Fruit fly (Drosophila melanogaster): Measurements from ENCODE around the gene CG42590.

The CG42590 gene

dm6 chr3L:8072720-8073119 lies 3.7 kb upstream of the CG42590 start (continued):
- peak; percentile 34 for TF ChIP-seq CG31388 (GFP tag; optimal IDR thresholded peaks at IDR 0.05)
- no peak for TF ChIP-seq pb (GFP tag; optimal IDR thresholded peaks at IDR 0.05)
- TF ChIP-seq dimm (GFP tag; IDR thresholded peaks at IDR 0.05) = no peak
- no peak for TF ChIP-seq CG10959 (GFP tag; IDR thresholded peaks at IDR 0.05)
- TF ChIP-seq Xrp1 (GFP tag; IDR thresholded peaks at IDR 0.05) = peak; percentile 74
- TF ChIP-seq pfk (GFP tag; optimal IDR thresholded peaks at IDR 0.05) = no peak
- no peak for TF ChIP-seq inv (GFP tag; IDR thresholded peaks at IDR 0.05; ENCODE audit: partially characterized antibody)
- TF ChIP-seq dm (GFP tag; optimal IDR thresholded peaks at IDR 0.05) = no peak
- peak; percentile 76 for TF ChIP-seq CG31441 (GFP tag; IDR thresholded peaks at IDR 0.05)
- TF ChIP-seq cad (GFP tag; optimal IDR thresholded peaks at IDR 0.05) = no peak
- no peak for TF ChIP-seq CG1603 (tag; optimal IDR thresholded peaks at IDR 0.05)
- no peak for TF ChIP-seq NC2β (GFP tag; optimal IDR thresholded peaks at IDR 0.05)
- no peak for TF ChIP-seq lola (GFP tag; optimal IDR thresholded peaks at IDR 0.05)
- 0 out of 3 replicates have a peak, but pooled peaks have one; percentile 24 for TF ChIP-seq z (GFP tag; IDR thresholded peaks at IDR 0.05)
- no peak for TF ChIP-seq hbn (GFP tag; IDR thresholded peaks at IDR 0.05; ENCODE audit: partially characterized antibody)
- no peak for TF ChIP-seq CG15479 (GFP tag; optimal IDR thresholded peaks at IDR 0.05)
- TF ChIP-seq nerfin-2 (GFP tag; IDR thresholded peaks at IDR 0.05; ENCODE audit: partially characterized antibody) = no peak
- no peak for TF ChIP-seq CG34224 (GFP tag; IDR thresholded peaks at IDR 0.05; ENCODE audit: partially characterized antibody)
- no peak for TF ChIP-seq CG14667 (GFP tag; IDR thresholded peaks at IDR 0.05)
- peak; percentile 77 for TF ChIP-seq CG2712 (tag; optimal IDR thresholded peaks at IDR 0.05)
- TF ChIP-seq E2f1 (GFP tag; IDR thresholded peaks at IDR 0.05) = peak; percentile 67
- no peak for TF ChIP-seq Hand (GFP tag; optimal IDR thresholded peaks at IDR 0.05)
- no peak for TF ChIP-seq CG4282 (GFP tag; optimal IDR thresholded peaks at IDR 0.05)
- no peak for TF ChIP-seq Oli (tag; optimal IDR thresholded peaks at IDR 0.05)
- TF ChIP-seq CG11504 (tag; optimal IDR thresholded peaks at IDR 0.05) = peak; percentile 88
- no peak for TF ChIP-seq crp (GFP tag; optimal IDR thresholded peaks at IDR 0.05)
- TF ChIP-seq sens (GFP tag) = peak; percentile 77
- TF ChIP-seq aop (GFP tag; IDR thresholded peaks at IDR 0.05) = no peak
- TF ChIP-seq CG14710 (tag; optimal IDR thresholded peaks at IDR 0.05) = peak; percentile 64
- peak; percentile 81 for TF ChIP-seq CG32532 (GFP tag; IDR thresholded peaks at IDR 0.05)
- TF ChIP-seq phol (tag; optimal IDR thresholded peaks at IDR 0.05) = peak; percentile 78
- TF ChIP-seq Rx (GFP tag; IDR thresholded peaks at IDR 0.05) = peak; percentile 54
- TF ChIP-seq CG4854 (GFP tag; optimal IDR thresholded peaks at IDR 0.05) = peak; percentile 71
- peak; percentile 45 for TF ChIP-seq fd64A (GFP tag; optimal IDR thresholded peaks at IDR 0.05)
- TF ChIP-seq dysf (GFP tag; IDR thresholded peaks at IDR 0.05) = peak; percentile 64; the same call in 2 of the 3 replicates
- TF ChIP-seq cato (GFP tag; optimal IDR thresholded peaks at IDR 0.05; ENCODE audit: borderline replicate concordance) = no peak
- TF ChIP-seq CG2889 (GFP tag; IDR thresholded peaks at IDR 0.05) = no peak
- no peak for TF ChIP-seq CG30020 (tag; optimal IDR thresholded peaks at IDR 0.05)
- TF ChIP-seq dpn (GFP tag; optimal IDR thresholded peaks at IDR 0.05) = peak in 1 of 2 experiments; percentile 14
- no peak for TF ChIP-seq CG3163 (GFP tag; optimal IDR thresholded peaks at IDR 0.05)
- TF ChIP-seq CG6689 (GFP tag; IDR thresholded peaks at IDR 0.05) = peak; percentile 68
- TF ChIP-seq CG7745 (tag; optimal IDR thresholded peaks at IDR 0.05) = no peak
- TF ChIP-seq bab2 (GFP tag; optimal IDR thresholded peaks at IDR 0.05) = peak; percentile 74
- TF ChIP-seq hth (optimal IDR thresholded peaks at IDR 0.05) = no peak
- TF ChIP-seq PHDP (tag; optimal IDR thresholded peaks at IDR 0.05) = peak; percentile 30
- TF ChIP-seq fd102C (GFP tag; optimal IDR thresholded peaks at IDR 0.05) = no peak
- TF ChIP-seq sim (GFP tag; IDR thresholded peaks at IDR 0.05) = no peak
- no peak for TF ChIP-seq CG13123 (GFP tag; optimal IDR thresholded peaks at IDR 0.05)
- peak; percentile 79; the same call in 1 of the 2 replicates for TF ChIP-seq HLH3B (GFP tag; IDR thresholded peaks at IDR 0.05)
- TF ChIP-seq Poxn (GFP tag; IDR thresholded peaks at IDR 0.05) = no peak
- TF ChIP-seq CG5245 (GFP tag; optimal IDR thresholded peaks at IDR 0.05) = peak; percentile 72
- TF ChIP-seq Sry-δ (GFP tag; optimal IDR thresholded peaks at IDR 0.05) = peak; percentile 40

All from whole organism, embryonic.